Fruit fly (Drosophila melanogaster): ENCODE data around the gene vito.

- TF ChIP-seq toe (GFP tag; optimal IDR thresholded peaks at IDR 0.05) (no peak), CG14711 (tag; optimal IDR thresholded peaks at IDR 0.05) (no peak), CG33017 (tag; optimal IDR thresholded peaks at IDR 0.05) (no peak), CG11617 (GFP tag; optimal IDR thresholded peaks at IDR 0.05) (no peak), Hr96 (GFP tag; optimal IDR thresholded peaks at IDR 0.05) (no peak), CG1620 (GFP tag; optimal IDR thresholded peaks at IDR 0.05) (no peak), Mnt (GFP tag; optimal IDR thresholded peaks at IDR 0.05) (no peak)
Observed at dm6 chr3L:5808101-5808433, 30.9 kb upstream of the vito start.
